Fruit fly (Drosophila melanogaster) whole organism, wandering third instar larva: ENCODE results near the gene corto.

Source experiments
- GATAd ChIP-seq: sonication (Bioruptor generic); optimal IDR thresholded peaks from 2 replicates; lab custom pipeline; 2016; ENCODE audit warnings: missing biosample characterization, missing genetic modification characterization
- OdsH ChIP-seq: fragments of 200-800 bp; sonication (Bioruptor generic); optimal IDR thresholded peaks from 2 replicates; lab custom pipeline; 2016; ENCODE audit warnings: missing biosample characterization, mild to moderate bottlenecking, missing genetic modification characterization
- dmrt93B ChIP-seq: fragments of 200-800 bp; sonication (Bioruptor generic); optimal IDR thresholded peaks from 2 replicates; lab custom pipeline; 2018; ENCODE audit warnings: missing biosample characterization, mild to moderate bottlenecking, missing genetic modification characterization
- h ChIP-seq: fragments of 200-800 bp; sonication (Bioruptor generic); optimal IDR thresholded peaks from 3 replicates; lab custom pipeline; 2016; ENCODE audit warnings: missing biosample characterization, mild to moderate bottlenecking, missing genetic modification characterization

DNA sequence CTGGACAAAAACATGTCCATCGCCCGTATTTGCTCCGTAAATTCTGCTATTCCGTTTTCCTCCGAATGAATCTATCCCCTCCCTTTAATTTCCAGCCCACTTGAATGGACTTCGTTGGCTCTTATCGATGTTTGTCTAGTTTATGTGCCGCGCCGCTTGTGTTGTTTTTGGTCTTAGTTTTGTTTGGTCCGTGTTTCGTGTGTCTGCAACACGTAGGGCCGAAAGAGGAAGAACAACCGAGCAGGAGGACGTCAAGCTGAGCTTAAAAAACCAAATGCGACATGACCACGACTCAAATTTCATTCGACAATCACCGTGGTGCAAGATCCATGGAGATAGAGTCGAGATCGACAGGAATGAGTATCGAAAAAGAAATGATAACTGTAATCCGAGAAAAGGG lies 17.3 kb upstream of the corto start:
- TF ChIP-seq GATAd (GFP tag; lab: Kevin White, UChicago): no peak
- no peak for TF ChIP-seq OdsH (GFP tag; lab: Kevin White, UChicago)
- no peak for TF ChIP-seq dmrt93B (GFP tag; lab: Kevin White, UChicago)
- TF ChIP-seq h (GFP tag; lab: Kevin White, UChicago): no peak
